Worm (Caenorhabditis elegans): ENCODE data around the gene F57A8.6.

DNA sequence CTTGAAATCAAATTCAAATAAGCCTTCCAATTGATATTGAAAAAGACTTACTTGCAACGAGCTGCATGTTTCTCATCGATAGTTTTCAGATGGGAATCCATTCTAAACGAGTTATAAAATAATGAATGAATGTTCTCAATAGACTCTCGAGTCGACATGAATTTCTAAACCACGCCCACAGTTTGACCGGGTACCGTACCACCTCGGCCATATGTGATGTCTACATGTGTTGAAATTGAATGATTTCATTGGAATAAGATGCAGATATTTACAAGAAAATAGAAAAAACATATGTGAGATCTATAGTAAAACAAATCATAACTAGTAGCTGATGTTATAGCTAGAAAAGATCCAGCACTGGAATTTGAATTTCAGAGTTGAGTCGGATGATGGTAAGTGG lies 16.8 kb upstream of the F57A8.6 start, which contains the start of gene R04B5.7:
- no peak for TF ChIP-seq elt-3 (tag; optimal IDR thresholded peaks at IDR 0.05)
- TF ChIP-seq egl-27 (tag; optimal IDR thresholded peaks at IDR 0.05) = no peak
- no peak for TF ChIP-seq nhr-11 (tag; optimal IDR thresholded peaks at IDR 0.05)
- TF ChIP-seq Y55F3AM.14 (GFP tag; optimal IDR thresholded peaks at IDR 0.05) = no peak
- no peak for TF ChIP-seq snpc-4 (tag; optimal IDR thresholded peaks at IDR 0.05)
- TF ChIP-seq C34F6.9 (tag; optimal IDR thresholded peaks at IDR 0.05) = no peak
- no peak for TF ChIP-seq ztf-11 (tag; optimal IDR thresholded peaks at IDR 0.05)
- TF ChIP-seq ceh-82 (tag; optimal IDR thresholded peaks at IDR 0.05) = no peak
- no peak for TF ChIP-seq nhr-6 (tag; optimal IDR thresholded peaks at IDR 0.05)
- TF ChIP-seq aly-2 (tag; optimal IDR thresholded peaks at IDR 0.05) = no peak
- TF ChIP-seq nhr-12 (tag; optimal IDR thresholded peaks at IDR 0.05) = no peak
- no peak for TF ChIP-seq ama-1 (optimal IDR thresholded peaks at IDR 0.05)
- no peak for TF ChIP-seq fos-1 (tag; optimal IDR thresholded peaks at IDR 0.05)
- no peak for TF ChIP-seq nhr-237 (tag; optimal IDR thresholded peaks at IDR 0.05)
